Worm (Caenorhabditis elegans): ENCODE measurements around the gene cest-9.1.
A peak's percentile ranks its signal among the peaks of the same experiment; 100 is the strongest.

Gene cest-9.1

ce11 chrX:12256594-12257048 lies 30.6 kb downstream of the cest-9.1 start, which contains the start of gene E01G6.2:
Gene E01G6.2, plus strand, starts transcription at chrX:12256644.
- no peak for TF ChIP-seq flt-1 (GFP tag; IDR thresholded peaks at IDR 0.05)
- no peak for TF ChIP-seq ztf-23 (GFP tag; IDR thresholded peaks at IDR 0.05)
- no peak for TF ChIP-seq cog-1 (tag; optimal IDR thresholded peaks at IDR 0.05)
- no peak for TF ChIP-seq med-1 (GFP tag; optimal IDR thresholded peaks at IDR 0.05; ENCODE audit: insufficient read depth)
- no peak for TF ChIP-seq tab-1 (GFP tag; IDR thresholded peaks at IDR 0.05)
- TF ChIP-seq T22C8.4 (GFP tag; IDR thresholded peaks at IDR 0.05), result no peak
- TF ChIP-seq ref-1 (GFP tag; conservative IDR thresholded peaks at IDR 0.05), result no peak
- no peak for TF ChIP-seq klf-2 (GFP tag; conservative IDR thresholded peaks at IDR 0.05)

ce11 chrX:12260381-12260931 lies 34.5 kb downstream of the cest-9.1 start, which contains the start of gene E01G6.1:
Gene E01G6.1, plus strand, starts transcription at chrX:12260881.
- TF ChIP-seq ztf-29 (GFP tag; IDR thresholded peaks at IDR 0.05) (peak; percentile 8; the same call in 1 of the 2 replicates), ref-1 (GFP tag; conservative IDR thresholded peaks at IDR 0.05) (no peak)

ce11 chrX:12270841-12271240 lies 44.9 kb downstream of the cest-9.1 start, which contains the start of gene otpl-8:
Gene otpl-8, minus strand, starts transcription at chrX:12270941.
- TF ChIP-seq ztf-29 (GFP tag; IDR thresholded peaks at IDR 0.05), result no peak
- TF ChIP-seq med-1 (GFP tag; optimal IDR thresholded peaks at IDR 0.05; ENCODE audit: insufficient read depth), result no peak
- no peak for TF ChIP-seq flt-1 (GFP tag; IDR thresholded peaks at IDR 0.05)

ce11 chrX:12273870-12274269 lies 47.9 kb downstream of the cest-9.1 start, which contains the start of gene H19J13.2:
Gene H19J13.2, minus strand, starts transcription at chrX:12273970.
- TF ChIP-seq ztf-29 (GFP tag; IDR thresholded peaks at IDR 0.05), result no peak
- no peak for TF ChIP-seq cog-1 (tag; optimal IDR thresholded peaks at IDR 0.05)
- no peak for TF ChIP-seq ztf-23 (GFP tag; IDR thresholded peaks at IDR 0.05)
- TF ChIP-seq tab-1 (GFP tag; IDR thresholded peaks at IDR 0.05), result no peak
- no peak for TF ChIP-seq T22C8.4 (GFP tag; IDR thresholded peaks at IDR 0.05)

DNA sequence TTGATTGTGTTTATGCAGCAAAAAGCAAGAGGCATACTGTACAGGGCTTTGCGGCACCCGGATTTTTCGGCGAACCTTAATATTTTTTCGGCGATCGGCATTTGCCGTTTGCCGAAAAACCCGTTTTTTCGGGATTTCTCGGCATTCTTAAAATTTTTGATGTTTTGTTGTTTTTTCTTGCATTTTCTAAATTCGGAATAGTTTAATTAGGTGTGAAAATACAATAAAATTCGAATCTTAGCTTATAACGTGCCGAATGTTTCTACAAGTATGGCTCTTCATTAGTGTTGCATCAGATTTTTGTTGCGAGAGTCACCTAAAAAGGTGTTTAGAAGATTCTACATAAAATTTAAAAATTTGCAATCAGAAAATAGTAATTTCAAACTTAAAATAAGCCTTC lies 49.6 kb downstream of the cest-9.1 start, which contains the start of gene C04B4.6:
Gene C04B4.6 (minus strand): TSS at position 101 of the 400 bp plus-strand sequence.
- TF ChIP-seq T22C8.4 (GFP tag; IDR thresholded peaks at IDR 0.05) (no peak), cog-1 (tag; optimal IDR thresholded peaks at IDR 0.05) (no peak), klf-2 (GFP tag; conservative IDR thresholded peaks at IDR 0.05) (no peak), med-1 (GFP tag; optimal IDR thresholded peaks at IDR 0.05; ENCODE audit: insufficient read depth) (no peak), ref-1 (GFP tag; conservative IDR thresholded peaks at IDR 0.05) (no peak)
